Worm (Caenorhabditis elegans): Measurements from ENCODE around the gene nhr-57.

The nhr-57 gene

ce11 chrV:4175624-4176023 is 43.9 kb downstream of the nhr-57 start, which contains the start of the genes coh-4 and pid-5:
coh-4 (minus strand) TSS chrV:4175640.
pid-5 (plus strand) TSS chrV:4175882.
- TF ChIP-seq pha-4 (tag; optimal IDR thresholded peaks at IDR 0.05) = no peak

DNA sequence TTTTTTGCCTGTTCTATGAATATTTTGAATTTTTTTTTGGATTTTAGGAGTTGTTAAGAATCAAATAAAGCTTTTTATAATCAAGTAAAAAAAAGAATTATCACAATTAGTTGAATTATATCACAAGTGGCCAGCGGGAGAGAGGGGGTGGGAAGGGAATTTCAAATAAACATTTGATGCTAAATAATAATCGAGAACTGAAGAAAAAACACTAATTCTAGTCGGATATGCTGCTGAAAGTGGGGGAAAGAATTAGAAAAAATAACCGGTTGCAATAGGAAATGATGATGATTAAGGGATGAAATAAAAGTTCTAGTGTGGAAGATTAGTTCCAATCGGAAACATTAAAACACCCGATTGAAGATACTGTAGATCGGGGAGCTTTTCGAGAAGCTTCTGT is 49.6 kb downstream of the nhr-57 start:
- no peak for TF ChIP-seq ztf-4 (tag; optimal IDR thresholded peaks at IDR 0.05)

ce11 chrV:4181727-4182126 is 50.0 kb downstream of the nhr-57 start:
- TF ChIP-seq nhr-23 (tag; optimal IDR thresholded peaks at IDR 0.05) (no peak), nhr-76 (tag; optimal IDR thresholded peaks at IDR 0.05) (no peak), nhr-43 (tag; optimal IDR thresholded peaks at IDR 0.05; ENCODE audit: poor library complexity, severe bottlenecking) (no peak), nhr-77 (tag; optimal IDR thresholded peaks at IDR 0.05) (no peak)

ce11 chrV:4182546-4182945 is 50.9 kb downstream of the nhr-57 start:
- TF ChIP-seq nhr-12 (tag; optimal IDR thresholded peaks at IDR 0.05) (no peak), nhr-11 (tag; optimal IDR thresholded peaks at IDR 0.05) (no peak), fkh-2 (tag; optimal IDR thresholded peaks at IDR 0.05) (no peak), zag-1 (tag; optimal IDR thresholded peaks at IDR 0.05) (no peak), elt-1 (tag; optimal IDR thresholded peaks at IDR 0.05) (no peak), nhr-25 (tag; optimal IDR thresholded peaks at IDR 0.05) (no peak)
